Fruit fly (Drosophila melanogaster): Measurements from ENCODE around the gene PIG-Wa.

Gene PIG-Wa

DNA sequence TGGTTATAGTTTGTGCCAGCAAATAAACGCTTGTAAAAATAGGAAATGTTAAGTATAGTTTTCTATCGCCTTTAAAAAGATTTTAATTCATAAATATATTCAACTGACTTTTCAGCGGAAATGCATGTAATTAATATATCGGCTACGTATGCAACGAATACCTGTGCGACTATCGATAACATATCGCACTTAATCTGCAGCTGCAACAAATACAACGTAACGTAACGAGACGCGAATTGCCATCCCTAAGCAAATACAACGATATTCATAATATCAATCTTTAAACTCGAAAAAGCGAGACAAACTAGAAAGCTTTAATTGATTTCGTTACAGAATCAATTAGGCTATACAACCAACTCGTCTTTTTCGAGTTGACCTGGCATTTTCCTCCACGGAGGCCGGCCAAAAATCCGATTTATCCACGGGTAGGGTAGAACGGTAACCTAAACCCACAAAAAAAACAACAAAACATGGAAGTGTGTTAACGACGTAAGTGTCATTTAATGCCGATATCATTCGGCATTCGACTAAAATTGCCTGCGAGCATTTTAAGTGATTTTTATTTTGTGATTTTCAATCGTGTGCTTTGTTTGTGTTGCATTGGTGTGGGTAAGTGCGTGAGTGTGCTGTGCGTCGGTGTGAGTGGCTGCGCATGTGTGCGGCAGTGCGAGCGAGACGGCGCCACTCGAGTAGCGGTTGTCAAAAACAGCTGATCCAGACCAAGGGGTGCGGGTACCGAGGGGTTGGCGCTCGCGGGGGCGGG is 7.2 kb upstream of the PIG-Wa start, which contains the start of gene Atxn7:
Gene Atxn7 (plus strand): TSS at position 187 of the 763 bp plus-strand sequence.
- peak; percentile 2 for TF ChIP-seq noc (tag; optimal IDR thresholded peaks at IDR 0.05)

DNA sequence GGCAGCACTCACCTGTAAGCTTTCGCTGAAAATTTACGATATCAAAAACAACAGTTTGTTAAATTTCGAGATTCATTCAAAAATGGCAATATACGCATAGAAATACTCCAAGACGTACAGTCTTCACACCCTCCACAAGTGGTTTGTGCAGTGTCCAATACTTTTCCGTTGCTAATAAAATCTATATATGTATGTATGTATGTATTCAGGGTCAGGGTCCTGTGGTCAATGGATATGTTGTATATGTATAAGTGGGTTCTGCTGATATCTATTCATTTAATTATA is 6.6 kb upstream of the PIG-Wa start:
- TF ChIP-seq noc (tag; optimal IDR thresholded peaks at IDR 0.05), result no peak

DNA sequence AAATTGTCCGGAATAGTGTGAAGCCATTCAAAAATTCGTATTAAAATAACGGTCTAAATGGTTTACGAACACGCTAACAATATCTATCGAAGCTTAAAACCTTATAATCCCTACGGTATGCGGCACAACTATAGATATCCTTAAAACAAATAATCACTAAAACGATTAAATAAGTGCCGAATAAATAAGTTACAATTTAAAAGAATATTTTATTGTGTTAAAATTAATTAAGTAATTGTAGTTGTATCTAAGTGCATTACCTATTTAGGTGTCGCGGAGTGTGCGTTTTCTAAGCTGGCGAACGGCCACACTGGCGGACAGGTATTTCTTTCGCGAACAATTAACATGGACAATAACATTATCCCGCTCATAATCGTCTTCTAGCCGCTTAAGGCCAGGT is 2.2 kb upstream of the PIG-Wa start, which contains the start of gene Eogt:
Gene Eogt (plus strand): TSS at position 293 of the 400 bp plus-strand sequence.
- peak; percentile 69 for TF ChIP-seq noc (tag; optimal IDR thresholded peaks at IDR 0.05)

- no peak for TF ChIP-seq noc (tag; optimal IDR thresholded peaks at IDR 0.05)
Measured at dm6 chr2L:2385692-2386091, 2.7 kb downstream of the PIG-Wa start, which contains the start of gene CG3557. Gene CG3557, minus strand, starts transcription at chr2L:2385792.

DNA sequence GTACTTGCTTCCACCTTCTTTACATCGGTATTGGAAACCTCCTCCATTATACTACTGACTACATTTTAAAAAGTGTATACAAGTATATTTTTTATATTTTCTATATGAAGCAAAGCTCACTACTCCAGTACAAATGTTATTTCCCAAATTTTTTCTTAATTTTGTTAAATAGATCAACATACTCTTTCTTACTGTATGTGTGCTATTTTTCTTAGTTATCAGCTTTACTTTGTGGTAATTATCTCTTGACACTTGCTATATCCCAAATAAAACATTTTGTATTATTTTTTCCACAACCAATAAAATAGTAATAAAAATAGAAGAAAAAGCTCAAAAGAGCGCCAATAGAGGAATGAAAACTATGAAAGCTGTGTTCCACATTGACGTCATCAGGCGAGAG is 7.6 kb downstream of the PIG-Wa start, which contains the start of gene CG43750:
Gene CG43750 (minus strand): TSS at position 101 of the 400 bp plus-strand sequence.
- TF ChIP-seq noc (tag; optimal IDR thresholded peaks at IDR 0.05), result no peak

DNA sequence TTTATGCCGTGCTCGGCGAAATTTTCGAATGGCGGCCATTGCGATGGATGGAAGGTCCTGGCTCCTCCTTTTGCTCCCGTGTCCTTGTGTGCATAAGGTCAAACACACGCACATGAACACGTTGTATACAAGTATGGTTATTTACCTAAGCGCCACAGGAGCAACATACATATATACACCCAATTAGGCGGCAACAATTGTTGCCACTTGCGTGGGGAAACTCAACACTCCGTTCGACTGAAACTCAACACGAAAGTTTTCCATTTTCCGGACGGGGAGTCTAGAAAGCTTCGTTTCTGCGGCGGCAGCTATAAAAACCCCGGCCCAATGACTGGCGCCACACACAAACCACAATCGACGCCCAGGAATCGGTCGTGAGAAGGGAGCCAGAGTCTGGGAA is 8.3 kb downstream of the PIG-Wa start, which contains the start of gene CG46448:
Gene CG46448 (plus strand): TSS at position 340 of the 400 bp plus-strand sequence.
- TF ChIP-seq noc (tag; optimal IDR thresholded peaks at IDR 0.05), result no peak

- no peak for TF ChIP-seq noc (tag; optimal IDR thresholded peaks at IDR 0.05)
Measured at dm6 chr2L:2394872-2395271, 11.9 kb downstream of the PIG-Wa start.

DNA sequence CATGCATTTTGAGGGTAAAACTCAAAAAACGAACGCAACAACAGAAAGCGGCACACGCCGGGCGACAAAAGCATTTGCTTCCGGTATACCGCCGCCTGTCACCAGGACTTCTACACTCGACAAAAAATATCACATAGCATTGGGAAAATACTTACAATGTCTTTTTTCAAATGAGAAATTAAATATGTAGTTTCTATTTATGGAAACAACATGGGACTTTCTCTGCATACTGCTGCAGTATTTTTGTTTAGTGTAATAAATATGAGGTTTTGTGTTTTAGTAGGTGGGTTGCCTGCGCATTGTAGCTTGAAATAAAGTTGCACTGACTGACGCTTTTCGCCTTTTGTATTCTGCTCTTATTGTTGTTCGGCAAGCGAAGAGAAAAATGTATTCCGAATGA is 14.1 kb downstream of the PIG-Wa start:
- no peak for TF ChIP-seq noc (tag; optimal IDR thresholded peaks at IDR 0.05)

DNA sequence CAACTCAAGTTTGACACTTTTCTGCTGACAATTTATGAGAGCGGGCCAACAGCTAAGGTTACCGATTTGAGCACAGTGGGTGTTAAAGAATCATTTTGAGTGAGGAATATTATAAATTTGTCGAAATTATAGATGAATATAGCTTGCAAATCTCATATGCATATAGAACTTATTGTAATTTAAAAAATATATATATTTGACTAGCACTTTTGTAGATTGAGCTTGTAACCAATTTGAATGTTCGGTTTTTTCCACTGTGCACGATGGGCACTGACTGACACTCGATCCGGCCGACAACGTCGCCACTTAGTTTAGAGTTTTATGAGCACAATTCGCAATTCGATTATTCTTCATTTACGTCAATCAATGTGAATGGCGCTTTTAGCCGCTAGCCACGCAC is 15.5 kb downstream of the PIG-Wa start:
- TF ChIP-seq noc (tag; optimal IDR thresholded peaks at IDR 0.05), result no peak

dm6 chr2L:2399897-2400296 is 16.9 kb downstream of the PIG-Wa start, which contains the start of gene VGlut:
Gene VGlut, plus strand, starts transcription at chr2L:2400295.
- TF ChIP-seq noc (tag; optimal IDR thresholded peaks at IDR 0.05), result no peak

dm6 chr2L:2402194-2402593 is 19.2 kb downstream of the PIG-Wa start:
- TF ChIP-seq noc (tag; optimal IDR thresholded peaks at IDR 0.05), result no peak

dm6 chr2L:2404631-2405030 is 21.6 kb downstream of the PIG-Wa start:
- TF ChIP-seq noc (tag; optimal IDR thresholded peaks at IDR 0.05), result no peak

DNA sequence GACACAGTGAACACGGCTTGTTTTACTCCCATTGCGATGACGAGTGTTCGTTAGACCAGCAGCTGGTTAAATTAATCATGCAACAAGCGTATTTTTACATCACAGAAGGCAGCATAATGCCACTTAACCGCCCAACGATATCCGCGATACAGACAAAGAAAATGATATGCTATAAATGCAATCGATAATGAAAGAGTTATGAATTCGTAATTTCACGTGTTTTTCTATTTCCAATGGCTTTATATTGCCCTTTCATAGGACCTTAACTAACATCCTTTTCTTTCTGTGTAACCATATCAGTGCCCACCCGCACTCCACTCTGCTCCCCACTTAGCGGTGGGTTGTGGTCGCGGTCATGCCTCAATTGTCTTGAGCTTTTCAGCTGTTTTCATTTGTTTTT is 30.1 kb downstream of the PIG-Wa start:
- no peak for TF ChIP-seq noc (tag; optimal IDR thresholded peaks at IDR 0.05)

DNA sequence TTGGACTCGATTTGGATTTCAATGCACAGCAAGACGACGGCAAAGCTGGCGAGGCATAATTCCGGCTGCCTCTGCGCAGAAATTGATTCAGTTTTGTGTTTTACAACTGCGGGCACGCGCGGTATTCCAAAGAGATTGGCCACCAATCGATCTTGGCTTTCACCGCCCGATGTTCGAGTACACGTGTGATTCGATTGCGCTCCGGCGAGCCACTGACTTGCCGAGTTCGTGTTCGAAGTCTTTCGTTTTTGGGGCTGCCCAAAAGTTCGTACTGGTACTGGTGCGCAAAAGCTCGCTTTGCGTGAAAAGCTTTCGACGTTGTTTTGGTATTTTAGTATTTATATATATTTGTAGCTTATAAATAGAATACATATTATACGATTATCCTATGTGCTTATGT is 32.1 kb downstream of the PIG-Wa start, which contains the start of gene CG18641:
Gene CG18641 (minus strand): TSS at position 214 of the 400 bp plus-strand sequence.
- TF ChIP-seq noc (tag; optimal IDR thresholded peaks at IDR 0.05), result no peak

DNA sequence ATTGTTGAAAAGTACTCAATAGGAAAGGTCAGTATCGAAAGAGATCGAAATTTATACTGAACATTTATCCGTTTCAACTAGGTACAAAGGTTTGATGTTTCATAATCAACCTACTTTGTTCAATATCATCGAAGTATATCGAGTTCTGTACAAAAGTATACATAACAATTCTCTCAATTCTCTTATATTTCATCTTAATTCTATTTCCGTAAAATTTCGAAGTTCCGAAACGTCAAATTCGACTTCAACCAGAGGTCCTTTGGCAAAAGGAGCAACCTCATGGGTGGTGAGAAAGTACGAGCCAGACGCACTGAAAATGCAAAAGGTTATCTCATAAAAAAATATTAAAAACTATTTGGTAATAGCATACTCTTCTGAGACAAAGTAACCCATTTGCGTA is 33.6 kb downstream of the PIG-Wa start, which contains the start of gene CG31948:
Gene CG31948 (minus strand): TSS at position 101 of the 400 bp plus-strand sequence.
- no peak for TF ChIP-seq noc (tag; optimal IDR thresholded peaks at IDR 0.05)

dm6 chr2L:2417865-2418264 is 34.9 kb downstream of the PIG-Wa start, which contains the start of gene CG34448:
Gene CG34448, minus strand, starts transcription at chr2L:2417965.
- TF ChIP-seq noc (tag; optimal IDR thresholded peaks at IDR 0.05), result no peak

dm6 chr2L:2419913-2420312 is 36.9 kb downstream of the PIG-Wa start, which contains the start of gene CG34447:
Gene CG34447, minus strand, starts transcription at chr2L:2420013.
- TF ChIP-seq noc (tag; optimal IDR thresholded peaks at IDR 0.05), result no peak

Data from whole organism, larva.